Fruit fly (Drosophila melanogaster) whole organism, embryonic: ENCODE measurements around the gene sti.

Experiments used
- Atf6 ChIP-seq: fragments of 200-800 bp; sonication (Bioruptor generic); IDR thresholded peaks from 2 replicates; pipeline ENCODE4 v1.3.6; 2022; ENCODE audit warnings: missing biosample characterization, missing genetic modification characterization
- Bgb ChIP-seq: fragments of 200-800 bp; sonication (Bioruptor generic); IDR thresholded peaks from 2 replicates; pipeline ENCODE4 v1.3.6; 2022; ENCODE audit warnings: missing biosample characterization, missing genetic modification characterization; ENCODE audit not compliant: partially characterized antibody
- CG10366 ChIP-seq: fragments of 200-800 bp; sonication (Bioruptor generic); IDR thresholded peaks from 2 replicates; pipeline ENCODE4 v1.3.6; 2022; ENCODE audit warnings: missing biosample characterization, missing genetic modification characterization
- CG11695 ChIP-seq: fragments of 200-800 bp; sonication (Bioruptor generic); IDR thresholded peaks from 3 replicates; pipeline ENCODE4 v1.3.6; 2022; ENCODE audit warnings: missing biosample characterization, missing genetic modification characterization
- CG12236 ChIP-seq: fragments of 200-800 bp; sonication (Bioruptor generic); optimal IDR thresholded peaks from 2 replicates; lab custom pipeline; 2016; ENCODE audit warnings: missing biosample characterization, missing genetic modification characterization
- CG12391 ChIP-seq: fragments of 200-800 bp; sonication (Bioruptor generic); optimal IDR thresholded peaks from 3 replicates; lab custom pipeline; 2018; ENCODE audit warnings: missing biosample characterization, mild to moderate bottlenecking, missing genetic modification characterization, moderate library complexity
- CG14014 ChIP-seq: fragments of 200-800 bp; sonication (Bioruptor generic); IDR thresholded peaks from 2 replicates; pipeline ENCODE4 v1.3.6; 2022; ENCODE audit warnings: missing biosample characterization, missing genetic modification characterization
- CG14050 ChIP-seq: fragments of 200-800 bp; sonication (Bioruptor generic); IDR thresholded peaks from 3 replicates; pipeline ENCODE4 v1.3.6; 2022; ENCODE audit warnings: missing biosample characterization, missing genetic modification characterization
- CG14710 ChIP-seq: fragments of 200-800 bp; sonication (Bioruptor generic); optimal IDR thresholded peaks from 3 replicates; lab custom pipeline; 2019; ENCODE audit warnings: missing biosample characterization, mild to moderate bottlenecking, missing genetic modification characterization, moderate library complexity
- CG1603 ChIP-seq: fragments of 200-800 bp; sonication (Bioruptor generic); optimal IDR thresholded peaks from 2 replicates; lab custom pipeline; 2019; ENCODE audit warnings: missing biosample characterization, mild to moderate bottlenecking, missing genetic modification characterization, moderate library complexity
- CG32772 ChIP-seq: fragments of 200-800 bp; sonication (Bioruptor generic); IDR thresholded peaks from 2 replicates; pipeline ENCODE4 v1.3.6; 2022; ENCODE audit warnings: missing biosample characterization, missing genetic modification characterization
- CG3726 ChIP-seq: fragments of 200-800 bp; sonication (Bioruptor generic); IDR thresholded peaks from 3 replicates; pipeline ENCODE4, ENCODE4 v1.3.6; 2022; ENCODE audit warnings: missing biosample characterization, missing genetic modification characterization
- CG4404 ChIP-seq: fragments of 200-800 bp; sonication (Bioruptor generic); IDR thresholded peaks from 2 replicates; pipeline ENCODE4 v1.3.6; 2022; ENCODE audit warnings: missing biosample characterization, missing genetic modification characterization
- CG4730 ChIP-seq: fragments of 200-800 bp; sonication (Bioruptor generic); IDR thresholded peaks from 2 replicates; pipeline ENCODE4 v1.3.6; 2022; ENCODE audit warnings: missing biosample characterization, missing genetic modification characterization
- CG5180 ChIP-seq: fragments of 200-800 bp; sonication (Bioruptor generic); optimal IDR thresholded peaks from 3 replicates; lab custom pipeline; 2017; ENCODE audit warnings: missing biosample characterization, missing genetic modification characterization, mild to moderate bottlenecking, moderate library complexity, missing genetic modification reagents
- CG6689 ChIP-seq: fragments of 200-800 bp; sonication (Bioruptor generic); IDR thresholded peaks from 2 replicates; pipeline ENCODE4 v1.3.6; 2022; ENCODE audit warnings: missing biosample characterization, missing genetic modification characterization
- CG7372 ChIP-seq: fragments of 200-800 bp; sonication (Bioruptor generic); IDR thresholded peaks from 2 replicates; pipeline ENCODE4 v1.3.6; 2022; ENCODE audit warnings: missing biosample characterization, missing genetic modification characterization
- CG7928 ChIP-seq: fragments of 200-800 bp; sonication (Bioruptor generic); optimal IDR thresholded peaks from 2 replicates; lab custom pipeline; 2017; ENCODE audit warnings: missing biosample characterization, mild to moderate bottlenecking, missing genetic modification characterization
- CG8089 ChIP-seq: fragments of 200-800 bp; sonication (Bioruptor generic); optimal IDR thresholded peaks from 3 replicates; lab custom pipeline; 2016; ENCODE audit warnings: missing biosample characterization, missing genetic modification characterization
- CG8765 ChIP-seq: fragments of 200-800 bp; sonication (Bioruptor generic); IDR thresholded peaks from 2 replicates; pipeline ENCODE4 v1.3.6; 2022; ENCODE audit warnings: missing biosample characterization, missing genetic modification characterization
- D ChIP-seq, 2 experiments: fragments of 200-800 bp in 1 of 2; fragments of >200 bp in 1 of 2; sonication (Bioruptor generic) in 1 of 2; optimal IDR thresholded peaks; 2 replicates in 1 of 2; 3 replicates in 1 of 2; lab custom pipeline; 2017; ENCODE audit warnings: mild to moderate bottlenecking in 1 of 2, missing biosample characterization in 1 of 2, missing genetic modification characterization in 1 of 2, missing genetic modification reagents in 1 of 2
- Ets65A ChIP-seq: fragments of 200-800 bp; sonication (Bioruptor generic); peaks from one replicate; lab custom pipeline; 2016; ENCODE audit warnings: missing biosample characterization, missing genetic modification characterization
- Gsc ChIP-seq: fragments of 200-800 bp; sonication (Bioruptor generic); IDR thresholded peaks from 2 replicates; pipeline ENCODE4 v1.3.6; 2022; ENCODE audit warnings: missing biosample characterization, missing genetic modification characterization
- Kr ChIP-seq: fragments of 200-800 bp; sonication (Bioruptor generic); optimal IDR thresholded peaks from 2 replicates; lab custom pipeline; 2017; ENCODE audit warnings: missing biosample characterization, mild to moderate bottlenecking, missing genetic modification characterization
- NC2β ChIP-seq: fragments of 200-800 bp; sonication (Bioruptor generic); optimal IDR thresholded peaks from 2 replicates; lab custom pipeline; 2016; ENCODE audit warnings: missing biosample characterization, missing genetic modification characterization
- Ptx1 ChIP-seq: fragments of 200-800 bp; sonication (Bioruptor generic); IDR thresholded peaks from 2 replicates; pipeline ENCODE4 v1.3.6; 2022; ENCODE audit warnings: missing biosample characterization, missing genetic modification characterization
- YL-1 ChIP-seq: fragments of 200-800 bp; sonication (Bioruptor generic); optimal IDR thresholded peaks from 3 replicates; lab custom pipeline; 2017; ENCODE audit warnings: missing biosample characterization, mild to moderate bottlenecking, missing genetic modification characterization
- ac ChIP-seq: fragments of 200-800 bp; sonication (Bioruptor generic); optimal IDR thresholded peaks from 3 replicates; lab custom pipeline; 2017; ENCODE audit warnings: missing biosample characterization, mild to moderate bottlenecking, missing genetic modification characterization
- ap ChIP-seq: fragments of 200-800 bp; sonication (Bioruptor generic); IDR thresholded peaks from 2 replicates; pipeline ENCODE4 v1.3.6; 2022; ENCODE audit warnings: missing biosample characterization, missing genetic modification characterization
- bsh ChIP-seq, 2 experiments: fragments of 200-800 bp; sonication (Bioruptor generic); optimal IDR thresholded peaks; 2 replicates each; lab custom pipeline; 2017 to 2018; ENCODE audit warnings: mild to moderate bottlenecking in 2 of 2, missing biosample characterization in 2 of 2, missing genetic modification characterization in 2 of 2, moderate library complexity in 1 of 2
- chm ChIP-seq: fragments of 200-800 bp; sonication (Bioruptor generic); IDR thresholded peaks from 2 replicates; pipeline ENCODE4 v1.3.6; 2022; ENCODE audit warnings: missing biosample characterization, missing genetic modification characterization
- corto ChIP-seq: fragments of 200-800 bp; sonication (Bioruptor generic); optimal IDR thresholded peaks from 2 replicates; lab custom pipeline; 2016; ENCODE audit warnings: missing biosample characterization, mild to moderate bottlenecking, missing genetic modification characterization, moderate library complexity
- crp ChIP-seq, 2 experiments: fragments of 200-800 bp; sonication (Bioruptor generic); optimal IDR thresholded peaks; 2 replicates in 1 of 2; 3 replicates in 1 of 2; lab custom pipeline; 2017; ENCODE audit warnings: missing biosample characterization in 2 of 2, missing genetic modification characterization in 2 of 2, mild to moderate bottlenecking in 1 of 2, moderate library complexity in 1 of 2
- danr ChIP-seq: fragments of 200-800 bp; sonication (Bioruptor generic); IDR thresholded peaks from 2 replicates; pipeline ENCODE4 v1.3.6; 2022; ENCODE audit warnings: missing biosample characterization, missing genetic modification characterization
- emc ChIP-seq: fragments of 200-800 bp; sonication (Bioruptor generic); optimal IDR thresholded peaks from 2 replicates; lab custom pipeline; 2016; ENCODE audit warnings: missing biosample characterization, missing genetic modification characterization
- fd3F ChIP-seq: fragments of 200-800 bp; sonication (Bioruptor generic); optimal IDR thresholded peaks from 2 replicates; lab custom pipeline; 2018; ENCODE audit warnings: missing biosample characterization, mild to moderate bottlenecking, missing genetic modification characterization, moderate library complexity
- gsb ChIP-seq: fragments of 200-800 bp; sonication (Bioruptor generic); IDR thresholded peaks from 2 replicates; pipeline ENCODE4 v1.3.6; 2022; ENCODE audit warnings: missing biosample characterization, missing genetic modification characterization
- ind ChIP-seq: fragments of 200-800 bp; sonication (Bioruptor generic); optimal IDR thresholded peaks from 3 replicates; lab custom pipeline; 2016; ENCODE audit warnings: missing biosample characterization, missing genetic modification characterization
- nerfin-1 ChIP-seq: fragments of 200-800 bp; sonication (Bioruptor generic); optimal IDR thresholded peaks from 3 replicates; lab custom pipeline; 2019; ENCODE audit warnings: missing biosample characterization, mild to moderate bottlenecking, missing genetic modification characterization, moderate library complexity
- nerfin-2 ChIP-seq: fragments of 200-800 bp; sonication (Bioruptor generic); IDR thresholded peaks from 2 replicates; pipeline ENCODE4 v1.3.6; 2022; ENCODE audit warnings: missing biosample characterization, missing genetic modification characterization; ENCODE audit not compliant: partially characterized antibody
- odd ChIP-seq: fragments of 200-800 bp; sonication (Bioruptor generic); optimal IDR thresholded peaks from 2 replicates; lab custom pipeline; 2017; ENCODE audit warnings: missing biosample characterization, mild to moderate bottlenecking, missing genetic modification characterization
- phol ChIP-seq: fragments of 200-800 bp; sonication (Bioruptor generic); optimal IDR thresholded peaks from 3 replicates; lab custom pipeline; 2018; ENCODE audit warnings: missing biosample characterization, mild to moderate bottlenecking, missing genetic modification characterization, moderate library complexity
- prd ChIP-seq, 3 experiments: fragments of >200 bp in 2 of 3; fragments of 200-800 bp in 1 of 3; sonication (Bioruptor generic) in 1 of 3; optimal IDR thresholded peaks in 2 of 3; IDR thresholded peaks in 1 of 3; 2 replicates in 2 of 3; 3 replicates in 1 of 3; pipeline versions ENCODE4 v1.3.6 to Lab custom; 2017 to 2022; ENCODE audit warnings: missing biosample characterization in 1 of 3, missing genetic modification characterization in 1 of 3
- sens ChIP-seq: fragments of 200-800 bp; sonication (Bioruptor generic); peaks from one replicate; lab custom pipeline; 2016; ENCODE audit warnings: missing biosample characterization, missing genetic modification characterization
- vnd ChIP-seq: fragments of 200-800 bp; sonication (Bioruptor generic); IDR thresholded peaks from 3 replicates; pipeline ENCODE4 v1.3.6; 2022; ENCODE audit warnings: missing biosample characterization, missing genetic modification characterization; ENCODE audit not compliant: partially characterized antibody
- zen2 ChIP-seq: fragments of 200-800 bp; sonication (Bioruptor generic); IDR thresholded peaks from 3 replicates; pipeline ENCODE4 v1.3.6; 2022; ENCODE audit warnings: missing biosample characterization, missing genetic modification characterization; ENCODE audit not compliant: partially characterized antibody

Gene sti

dm6 chr3L:12559273-12559672 lies 44.7 kb upstream of the sti start:
- no peak for TF ChIP-seq zen2 (GFP tag; lab: Robert Waterston, UW)
- TF ChIP-seq, all 482 proteins: peak for 0

- TF ChIP-seq bsh (GFP tag; optimal IDR thresholded peaks at IDR 0.05; lab: Kevin White, UChicago) (no peak), NC2β (no peak), CG14710 (tag; lab: Kevin White, UChicago) (peak; percentile 1), phol (tag; lab: Kevin White, UChicago) (peak; percentile 15), sens (GFP tag; lab: Kevin White, UChicago) (peak; percentile 41)
- TF ChIP-seq, all 482 proteins: peak for 3
These were observed 43.1 kb upstream of the sti start for dm6 chr3L:12557736-12558135.

- TF ChIP-seq zen2 (GFP tag; lab: Robert Waterston, UW), result no peak
- 0 out of 2 replicates have a peak, but pooled peaks have one; percentile 23 for TF ChIP-seq CG6689 (GFP tag; lab: Robert Waterston, UW)
- TF ChIP-seq ac (GFP tag; lab: Kevin White, UChicago), result no peak
- peak; percentile 42; the same call in 1 of the 2 replicates for TF ChIP-seq CG32772
- TF ChIP-seq CG12391, result no peak
- TF ChIP-seq vnd (GFP tag; lab: Robert Waterston, UW), result no peak
- TF ChIP-seq prd (optimal IDR thresholded peaks at IDR 0.05; lab: Kevin White, UChicago), result no peak
- TF ChIP-seq prd (GFP tag; IDR thresholded peaks at IDR 0.05; lab: Robert Waterston, UW), result peak; percentile 71
- no peak for TF ChIP-seq YL-1 (GFP tag; lab: Kevin White, UChicago)
- TF ChIP-seq CG8089 (GFP tag; lab: Kevin White, UChicago), result no peak
- TF ChIP-seq CG5180 (GFP tag; lab: Kevin White, UChicago), result no peak
- peak; percentile 58 for TF ChIP-seq corto (GFP tag; lab: Kevin White, UChicago)
- TF ChIP-seq CG4730 (GFP tag; lab: Robert Waterston, UW), result 0 out of 2 replicates have a peak, but pooled peaks have one; percentile 22
- TF ChIP-seq Ets65A (GFP tag; lab: Kevin White, UChicago), result peak; percentile 53
- no peak for TF ChIP-seq CG10366 (GFP tag; lab: Robert Waterston, UW)
- no peak for TF ChIP-seq CG7928 (GFP tag; lab: Kevin White, UChicago)
- TF ChIP-seq fd3F (GFP tag; lab: Kevin White, UChicago), result no peak
- TF ChIP-seq Gsc, result no peak
- no peak for TF ChIP-seq Kr
- TF ChIP-seq nerfin-1 (tag; lab: Kevin White, UChicago), result no peak
- 0 out of 2 replicates have a peak, but pooled peaks have one; percentile 11 for TF ChIP-seq ap
- TF ChIP-seq CG12236 (GFP tag; lab: Kevin White, UChicago), result no peak
- no peak for TF ChIP-seq danr
- no peak for TF ChIP-seq gsb (GFP tag; lab: Robert Waterston, UW)
- TF ChIP-seq D (optimal IDR thresholded peaks at IDR 0.05; lab: Kevin White, UChicago), result no peak
- TF ChIP-seq D (GFP tag; optimal IDR thresholded peaks at IDR 0.05; lab: Kevin White, UChicago), result no peak
- no peak for TF ChIP-seq CG14014 (GFP tag; lab: Robert Waterston, UW)
- no peak for TF ChIP-seq Bgb
- TF ChIP-seq CG1603 (tag; lab: Kevin White, UChicago), result peak; percentile 10
- no peak for TF ChIP-seq Atf6
- no peak for TF ChIP-seq odd (GFP tag; lab: Kevin White, UChicago)
- peak; percentile 45; the same call in 1 of the 2 replicates for TF ChIP-seq CG8765 (GFP tag; lab: Robert Waterston, UW)
- TF ChIP-seq CG11695, result no peak
- no peak for TF ChIP-seq emc
- TF ChIP-seq CG7372 (GFP tag; lab: Robert Waterston, UW), result peak; percentile 8; the same call in 1 of the 2 replicates
- TF ChIP-seq chm (GFP tag; lab: Robert Waterston, UW), result no peak
- no peak for TF ChIP-seq CG14050 (GFP tag; lab: Robert Waterston, UW)
- no peak for TF ChIP-seq ind (GFP tag; lab: Kevin White, UChicago)
- TF ChIP-seq CG4404, result 0 out of 2 replicates have a peak, but pooled peaks have one; percentile 36
- TF ChIP-seq CG3726 (GFP tag; lab: Robert Waterston, UW), result no peak
- TF ChIP-seq Ptx1 (GFP tag; lab: Robert Waterston, UW), result peak; percentile 24; the same call in 1 of the 2 replicates
- TF ChIP-seq crp (GFP tag; optimal IDR thresholded peaks at IDR 0.05; lab: Kevin White, UChicago), result no peak
- no peak for TF ChIP-seq nerfin-2
These were observed 37.1 kb upstream of the sti start for dm6 chr3L:12551671-12552070.
